2 fruit fly cellular contexts compared by ENCODE assay signal in the genomic region with DNA sequence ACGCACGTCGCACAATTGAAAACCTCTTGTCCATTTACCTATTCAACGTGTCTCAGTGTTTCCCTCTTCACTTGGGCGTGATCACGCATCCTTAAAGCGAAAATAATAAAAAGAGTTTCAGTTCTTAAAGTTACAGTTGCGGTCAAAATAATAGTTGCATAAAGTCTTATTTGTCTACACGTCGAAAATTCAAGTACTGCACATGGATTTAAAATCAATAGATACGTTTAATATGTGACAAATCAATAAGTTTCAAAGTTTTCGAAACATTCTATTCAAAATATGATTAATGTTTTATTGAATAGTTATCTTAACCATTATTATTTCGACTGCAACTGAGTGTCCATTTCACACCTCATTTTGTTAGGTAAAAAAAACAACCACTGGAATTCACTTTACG.
TF ChIP-seq lines count a peak whose summit lies in the region.

No protein-coding gene starts in this region.

- TF ChIP-seq CTCF in whole organism, embryonic (GFP tag; optimal IDR thresholded peaks at IDR 0.05; lab: Kevin White, UChicago): no peak

TF ChIP-seq in whole organism, embryonic, 481 proteins besides CTCF, POLR2A, EP300 and RAD21:
- no peak for TF ChIP-seq CG1647 (GFP tag; optimal IDR thresholded peaks at IDR 0.05; lab: Kevin White, UChicago)
- TF ChIP-seq row (GFP tag; IDR thresholded peaks at IDR 0.05; lab: Robert Waterston, UW): no peak
- no peak for TF ChIP-seq Meics (GFP tag; optimal IDR thresholded peaks at IDR 0.05; lab: Kevin White, UChicago)
- TF ChIP-seq Max (GFP tag; optimal IDR thresholded peaks at IDR 0.05; lab: Kevin White, UChicago): no peak
- no peak for TF ChIP-seq scrt (GFP tag; optimal IDR thresholded peaks at IDR 0.05; lab: Kevin White, UChicago)
- no peak for TF ChIP-seq esg (GFP tag; conservative IDR thresholded peaks at IDR 0.05; lab: Robert Waterston, UW)
- no peak for TF ChIP-seq al (GFP tag; IDR thresholded peaks at IDR 0.05; lab: Robert Waterston, UW)
- no peak for TF ChIP-seq repo (GFP tag; optimal IDR thresholded peaks at IDR 0.05; lab: Kevin White, UChicago)
- no peak for TF ChIP-seq zf30C (GFP tag; optimal IDR thresholded peaks at IDR 0.05; lab: Kevin White, UChicago)
- TF ChIP-seq danr (GFP tag; IDR thresholded peaks at IDR 0.05; lab: Robert Waterston, UW): no peak
- TF ChIP-seq ase (GFP tag; IDR thresholded peaks at IDR 0.05; lab: Robert Waterston, UW): no peak
- no peak for TF ChIP-seq CG13287 (GFP tag; IDR thresholded peaks at IDR 0.05; lab: Robert Waterston, UW; ENCODE audit: partially characterized antibody)
- no peak for TF ChIP-seq Myb (GFP tag; optimal IDR thresholded peaks at IDR 0.05; lab: Kevin White, UChicago)
- TF ChIP-seq CG12104 (GFP tag; optimal IDR thresholded peaks at IDR 0.05; lab: Kevin White, UChicago): no peak
- peak; percentile 67 for TF ChIP-seq CG11696 (GFP tag; IDR thresholded peaks at IDR 0.05; lab: Robert Waterston, UW)
- no peak for TF ChIP-seq Eip74EF (GFP tag; optimal IDR thresholded peaks at IDR 0.05; lab: Kevin White, UChicago)
- TF ChIP-seq vvl (GFP tag; IDR thresholded peaks at IDR 0.05; lab: Robert Waterston, UW): no peak
- peak; percentile 17 for TF ChIP-seq gem (tag; optimal IDR thresholded peaks at IDR 0.05; lab: Kevin White, UChicago)
- TF ChIP-seq sens (GFP tag; lab: Kevin White, UChicago): peak; percentile 51
- no peak for TF ChIP-seq CG2889 (GFP tag; IDR thresholded peaks at IDR 0.05; lab: Robert Waterston, UW)
- no peak for TF ChIP-seq az2 (GFP tag; optimal IDR thresholded peaks at IDR 0.05; lab: Kevin White, UChicago)
- no peak for TF ChIP-seq CG34422 (GFP tag; IDR thresholded peaks at IDR 0.05; lab: Robert Waterston, UW)
- no peak for TF ChIP-seq onecut (GFP tag; IDR thresholded peaks at IDR 0.05; lab: Robert Waterston, UW)
- no peak for TF ChIP-seq psq (GFP tag; optimal IDR thresholded peaks at IDR 0.05; lab: Kevin White, UChicago)
- no peak for TF ChIP-seq cwo (GFP tag; optimal IDR thresholded peaks at IDR 0.05; lab: Kevin White, UChicago)

TF ChIP-seq in whole organism, prepupa, 60 proteins besides CTCF, POLR2A, EP300 and RAD21:
- no peak for TF ChIP-seq CG34406 (GFP tag; optimal IDR thresholded peaks at IDR 0.05; lab: Kevin White, UChicago)
- TF ChIP-seq Eip78C (GFP tag; lab: Kevin White, UChicago): peak; percentile 41
